Worm (Caenorhabditis elegans) whole organism, L4/young adult: Measurements from ENCODE around the gene asp-18.

Experiments
- W03F9.2 ChIP-seq: fragments of 150-350 bp; optimal IDR thresholded peaks from 2 replicates; lab custom pipeline; 2014; ENCODE audit warnings: missing biosample characterization, missing genetic modification characterization
- him-1 ChIP-seq: sonication (generic microtip); optimal IDR thresholded peaks from 2 replicates; lab custom pipeline; 2016; ENCODE audit warnings: missing genotype, missing genetic modification reagents, missing genetic modification characterization, missing compliant biosample characterization

DNA sequence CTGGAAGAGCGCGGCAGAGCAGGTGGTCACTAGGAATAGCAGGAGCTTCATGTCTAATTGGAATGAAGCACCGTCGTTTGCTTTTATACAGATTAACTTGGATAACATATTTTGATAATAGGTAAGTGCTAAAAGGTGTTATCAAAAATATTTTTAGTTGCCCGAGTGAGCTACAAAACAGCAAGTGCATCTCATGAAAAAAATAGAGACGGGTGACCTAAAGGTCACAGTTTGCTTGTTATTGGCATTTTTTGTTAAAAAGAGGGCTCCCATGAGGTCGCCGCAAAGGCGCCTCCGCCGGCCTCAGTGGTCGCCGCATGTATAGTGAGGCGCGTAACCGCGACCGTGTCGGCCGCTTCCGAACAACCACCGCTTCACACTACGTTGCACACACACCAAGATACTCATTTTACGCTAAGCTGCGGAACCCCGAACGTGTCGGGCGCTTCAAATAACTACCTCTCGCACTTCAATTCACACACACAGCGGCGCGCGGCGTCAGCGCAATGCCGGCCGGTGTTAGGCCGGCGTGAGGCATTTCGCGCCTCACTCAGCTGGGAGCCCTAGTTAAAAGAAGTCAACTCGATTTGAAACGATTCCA is 2.1 kb downstream of the asp-18 start, which contains the start of gene asp-19:
- TF ChIP-seq him-1 (no peak), W03F9.2 (tag; lab: Kevin White, UChicago) (no peak)
